Worm (Caenorhabditis elegans): ENCODE data around the gene R07B7.12.
A peak's percentile ranks its signal among the peaks of the same experiment; 100 is the strongest.

The R07B7.12 gene

DNA sequence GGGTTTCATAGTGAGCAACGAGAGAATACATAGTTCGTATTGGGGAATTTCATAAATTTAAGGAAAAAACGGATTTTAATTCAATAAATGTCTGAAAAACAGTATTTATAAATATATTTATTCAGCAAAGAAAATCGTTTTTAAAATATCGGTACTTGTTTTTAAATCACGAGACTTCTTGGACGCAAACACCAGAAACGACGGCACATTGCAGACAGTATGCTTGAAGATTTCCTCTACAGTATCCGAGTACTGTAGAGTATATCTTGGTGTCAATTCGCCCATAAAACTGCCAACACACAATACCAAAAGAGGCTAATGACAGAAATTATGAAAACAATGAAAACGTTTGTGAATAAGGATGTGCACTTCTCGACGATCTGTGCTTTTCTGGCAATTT, 23.0 kb upstream of the R07B7.12 start:
- TF ChIP-seq unc-55 (GFP tag; optimal IDR thresholded peaks at IDR 0.05) (peak; percentile 43), sma-3 (GFP tag; optimal IDR thresholded peaks at IDR 0.05) (peak; percentile 1), blmp-1 (tag; optimal IDR thresholded peaks at IDR 0.05; ENCODE audit: insufficient read depth) (no peak), ama-1 (optimal IDR thresholded peaks at IDR 0.05) (no peak), unc-39 (tag; optimal IDR thresholded peaks at IDR 0.05) (no peak), nhr-6 (tag; optimal IDR thresholded peaks at IDR 0.05) (no peak), zag-1 (tag; optimal IDR thresholded peaks at IDR 0.05) (no peak), lin-13 (GFP tag; optimal IDR thresholded peaks at IDR 0.05) (peak; percentile 42), elt-3 (tag; optimal IDR thresholded peaks at IDR 0.05) (no peak), nhr-237 (tag; optimal IDR thresholded peaks at IDR 0.05) (no peak), mab-5 (tag; optimal IDR thresholded peaks at IDR 0.05) (no peak), crh-2 (tag; optimal IDR thresholded peaks at IDR 0.05) (no peak), lsy-2 (tag; optimal IDR thresholded peaks at IDR 0.05) (peak in 1 of 2 experiments; percentile 59), skn-1 (tag; optimal IDR thresholded peaks at IDR 0.05) (no peak), ceh-16 (tag; optimal IDR thresholded peaks at IDR 0.05) (no peak), egl-27 (tag; optimal IDR thresholded peaks at IDR 0.05) (no peak), sem-4 (tag; optimal IDR thresholded peaks at IDR 0.05) (no peak), unc-62 (GFP tag; optimal IDR thresholded peaks at IDR 0.05) (no peak), elt-1 (tag; optimal IDR thresholded peaks at IDR 0.05) (no peak), C34F6.9 (tag; optimal IDR thresholded peaks at IDR 0.05) (peak; percentile 19), Y55F3AM.14 (GFP tag; optimal IDR thresholded peaks at IDR 0.05) (no peak), ztf-1 (GFP tag; conservative IDR thresholded peaks at IDR 0.05) (no peak), nhr-11 (tag; optimal IDR thresholded peaks at IDR 0.05) (no peak), dmd-4 (tag; optimal IDR thresholded peaks at IDR 0.05) (no peak), ceh-82 (tag; optimal IDR thresholded peaks at IDR 0.05) (no peak), alr-1 (tag; optimal IDR thresholded peaks at IDR 0.05) (no peak), nhr-77 (tag; optimal IDR thresholded peaks at IDR 0.05) (no peak), nhr-10 (tag; optimal IDR thresholded peaks at IDR 0.05) (no peak), lin-11 (tag; optimal IDR thresholded peaks at IDR 0.05) (no peak), nhr-129 (tag; optimal IDR thresholded peaks at IDR 0.05) (peak; percentile 30), mdl-1 (tag; optimal IDR thresholded peaks at IDR 0.05) (no peak), ZK546.5 (tag; optimal IDR thresholded peaks at IDR 0.05) (no peak), nhr-12 (tag; optimal IDR thresholded peaks at IDR 0.05) (no peak), fos-1 (tag; optimal IDR thresholded peaks at IDR 0.05) (no peak), ztf-4 (tag; optimal IDR thresholded peaks at IDR 0.05) (no peak), peb-1 (tag; optimal IDR thresholded peaks at IDR 0.05) (no peak), mbf-1 (tag; optimal IDR thresholded peaks at IDR 0.05) (no peak)

DNA sequence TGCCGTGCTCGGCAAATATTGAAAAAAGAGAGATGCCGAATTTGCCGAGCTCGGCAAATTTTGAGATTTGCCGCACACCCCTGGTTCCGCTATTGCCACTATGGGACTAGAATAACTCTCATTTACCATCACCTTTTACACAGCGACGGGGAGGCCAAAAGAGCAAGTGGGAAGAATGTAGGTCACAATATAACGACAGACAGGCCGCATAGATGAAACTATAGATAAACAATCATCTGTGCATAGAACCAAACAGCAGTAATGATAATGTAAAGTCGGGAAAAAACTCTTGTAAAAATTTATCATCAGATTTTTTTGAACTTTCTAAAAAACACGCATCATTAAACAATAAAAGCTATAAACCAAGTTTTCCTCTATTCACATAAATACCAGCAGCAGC, 20.4 kb upstream of the R07B7.12 start, which contains the start of gene kmo-2:
Gene kmo-2, minus strand, starts transcription at position 101 of the 400 bp plus-strand sequence.
- TF ChIP-seq unc-39 (tag; optimal IDR thresholded peaks at IDR 0.05) (no peak), mab-5 (tag; optimal IDR thresholded peaks at IDR 0.05) (no peak), nhr-23 (tag; optimal IDR thresholded peaks at IDR 0.05) (no peak), nhr-11 (tag; optimal IDR thresholded peaks at IDR 0.05) (no peak), nhr-10 (tag; optimal IDR thresholded peaks at IDR 0.05) (no peak), crh-2 (tag; optimal IDR thresholded peaks at IDR 0.05) (no peak), sma-3 (GFP tag; optimal IDR thresholded peaks at IDR 0.05) (no peak), skn-1 (tag; optimal IDR thresholded peaks at IDR 0.05) (no peak), sem-4 (tag; optimal IDR thresholded peaks at IDR 0.05) (no peak), mdl-1 (tag; optimal IDR thresholded peaks at IDR 0.05) (no peak)

DNA sequence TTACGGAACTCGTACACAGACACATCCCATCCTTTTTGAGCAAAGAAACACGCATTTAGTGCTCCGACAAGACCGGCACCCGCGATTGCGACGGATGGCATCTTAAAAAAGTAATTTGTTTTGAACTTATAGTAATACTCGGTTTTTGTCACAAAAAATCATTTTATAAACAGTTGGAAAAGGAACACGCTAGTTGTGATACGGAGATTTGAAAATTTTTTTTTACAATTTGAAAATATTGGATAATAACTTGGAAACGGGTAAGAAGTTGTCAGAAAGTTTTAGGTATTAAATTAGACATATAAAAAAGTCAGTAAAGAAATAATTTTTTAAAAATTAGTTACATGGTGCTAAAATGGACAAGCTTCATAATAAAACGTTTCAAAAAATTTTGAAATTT, 18.5 kb upstream of the R07B7.12 start, which contains the start of gene kmo-1:
Gene kmo-1, minus strand, starts transcription at position 101 of the 400 bp plus-strand sequence.
- TF ChIP-seq ztf-4 (tag; optimal IDR thresholded peaks at IDR 0.05) (no peak), peb-1 (tag; optimal IDR thresholded peaks at IDR 0.05) (no peak), nhr-12 (tag; optimal IDR thresholded peaks at IDR 0.05) (no peak)

DNA sequence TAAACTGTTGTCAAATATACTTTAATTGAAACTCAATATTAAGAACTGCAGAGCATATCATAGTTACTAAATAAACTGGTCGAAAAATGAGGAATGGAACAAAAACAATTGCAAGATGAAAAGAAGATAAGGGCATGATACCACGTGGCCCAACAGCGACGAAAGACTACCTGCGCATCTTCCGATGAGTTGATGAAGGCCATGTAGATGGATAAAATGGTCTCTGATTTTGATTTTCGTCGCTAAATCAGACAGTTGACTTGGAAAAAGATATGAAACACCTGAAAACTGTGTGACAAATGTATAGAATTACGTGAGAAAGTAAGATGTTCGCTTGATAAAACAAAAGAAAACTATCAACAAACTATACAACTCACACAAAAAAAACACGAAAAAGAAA, 17.4 kb upstream of the R07B7.12 start:
- peak; percentile 43 for TF ChIP-seq crh-2 (tag; optimal IDR thresholded peaks at IDR 0.05)
- peak; percentile 60 for TF ChIP-seq sma-9 (GFP tag; optimal IDR thresholded peaks at IDR 0.05)
- TF ChIP-seq sma-9 (tag; optimal IDR thresholded peaks at IDR 0.05), result no peak
- peak; percentile 33 for TF ChIP-seq fos-1 (tag; optimal IDR thresholded peaks at IDR 0.05)
- no peak for TF ChIP-seq skn-1 (tag; optimal IDR thresholded peaks at IDR 0.05)
- TF ChIP-seq mdl-1 (tag; optimal IDR thresholded peaks at IDR 0.05), result peak; percentile 27 to 34
- peak; percentile 43 for TF ChIP-seq blmp-1 (tag; optimal IDR thresholded peaks at IDR 0.05; ENCODE audit: insufficient read depth)
- peak; percentile 44 for TF ChIP-seq nhr-25 (tag; optimal IDR thresholded peaks at IDR 0.05)
- TF ChIP-seq nhr-21 (tag; optimal IDR thresholded peaks at IDR 0.05), result peak; percentile 54
- TF ChIP-seq zag-1 (tag; optimal IDR thresholded peaks at IDR 0.05), result no peak
- no peak for TF ChIP-seq ceh-82 (tag; optimal IDR thresholded peaks at IDR 0.05)
- peak; percentile 34 for TF ChIP-seq nhr-129 (tag; optimal IDR thresholded peaks at IDR 0.05)
- TF ChIP-seq sma-3 (GFP tag; optimal IDR thresholded peaks at IDR 0.05), result peak; percentile 29
